Worm (Caenorhabditis elegans) whole organism, late embryonic: Measurements from ENCODE around the gene F40G9.17.

Experiments used
- F13H6.1 ChIP-seq: sonication (generic microtip); optimal IDR thresholded peaks from 2 replicates; lab custom pipeline; 2016; ENCODE audit warnings: missing genetic modification characterization, missing compliant biosample characterization
- T23F11.4 ChIP-seq: fragments of 200-800 bp; sonication (Bioruptor generic); optimal IDR thresholded peaks from 2 replicates; lab custom pipeline; 2018; ENCODE audit warnings: mild to moderate bottlenecking, missing genetic modification characterization, missing compliant biosample characterization
- ama-1 ChIP-seq: fragments of 150-350 bp; optimal IDR thresholded peaks from 2 replicates; lab custom pipeline; 2014
- ceh-14 ChIP-seq: sonication (generic microtip); optimal IDR thresholded peaks from 2 replicates; lab custom pipeline; 2016; ENCODE audit warnings: missing genotype, missing genetic modification characterization, missing compliant biosample characterization
- ceh-19 ChIP-seq: fragments of 200-800 bp; sonication (Bioruptor generic); optimal IDR thresholded peaks from 2 replicates; lab custom pipeline; 2018; ENCODE audit warnings: mild to moderate bottlenecking, missing genetic modification characterization, missing compliant biosample characterization
- ceh-2 ChIP-seq: sonication (generic microtip); optimal IDR thresholded peaks from 2 replicates; lab custom pipeline; 2016; ENCODE audit warnings: missing genotype, missing genetic modification characterization, missing compliant biosample characterization
- ceh-22 ChIP-seq: sonication (generic microtip); optimal IDR thresholded peaks from 2 replicates; lab custom pipeline; 2017; ENCODE audit warnings: missing biosample characterization, missing genetic modification characterization
- ceh-31 ChIP-seq: sonication (generic microtip); optimal IDR thresholded peaks from 2 replicates; lab custom pipeline; 2016; ENCODE audit warnings: missing genetic modification characterization, missing compliant biosample characterization
- ceh-48 ChIP-seq: sonication (generic microtip); optimal IDR thresholded peaks from 2 replicates; lab custom pipeline; 2016; ENCODE audit warnings: missing genetic modification characterization, inconsistent platforms, missing compliant biosample characterization
- dmd-4 ChIP-seq: sonication (generic microtip); optimal IDR thresholded peaks from 2 replicates; lab custom pipeline; 2016; ENCODE audit warnings: borderline replicate concordance, missing genetic modification characterization, missing compliant biosample characterization
- dve-1 ChIP-seq: sonication (generic microtip); optimal IDR thresholded peaks from 2 replicates; lab custom pipeline; 2017; ENCODE audit warnings: antibody characterized with exemption, mild to moderate bottlenecking, missing genetic modification characterization, missing compliant biosample characterization
- elt-2 ChIP-seq: sonication (generic microtip); optimal IDR thresholded peaks from 2 replicates; lab custom pipeline; 2016; ENCODE audit warnings: missing genetic modification reagents, missing genetic modification characterization, missing compliant biosample characterization
- ets-4 ChIP-seq: sonication (generic microtip); optimal IDR thresholded peaks from 2 replicates; lab custom pipeline; 2016; ENCODE audit warnings: missing genetic modification characterization, missing compliant biosample characterization
- eyg-1 ChIP-seq: sonication (generic microtip); optimal IDR thresholded peaks from 2 replicates; lab custom pipeline; 2016; ENCODE audit warnings: missing genotype, missing genetic modification characterization, missing compliant biosample characterization
- fkh-10 ChIP-seq: fragments of 150-350 bp; optimal IDR thresholded peaks from 2 replicates; lab custom pipeline; 2014; ENCODE audit warnings: missing biosample characterization, missing genetic modification reagents, missing genetic modification characterization
- fkh-6 ChIP-seq: sonication (generic microtip); optimal IDR thresholded peaks from 2 replicates; lab custom pipeline; 2016; ENCODE audit warnings: missing genetic modification characterization, missing compliant biosample characterization
- gmeb-2 ChIP-seq: sonication (generic microtip); optimal IDR thresholded peaks from 2 replicates; lab custom pipeline; 2016; ENCODE audit warnings: missing genetic modification characterization, inconsistent platforms, missing compliant biosample characterization
- hlh-8 ChIP-seq: sonication (generic microtip); optimal IDR thresholded peaks from 2 replicates; lab custom pipeline; 2016; ENCODE audit warnings: missing genotype, missing genetic modification characterization, missing compliant biosample characterization
- lim-6 ChIP-seq: sonication (generic microtip); optimal IDR thresholded peaks from 2 replicates; lab custom pipeline; 2016; ENCODE audit warnings: missing genetic modification characterization, missing compliant biosample characterization
- madf-2 ChIP-seq: sonication (generic microtip); optimal IDR thresholded peaks from 2 replicates; lab custom pipeline; 2017; ENCODE audit warnings: missing genetic modification characterization, missing compliant biosample characterization
- mec-3 ChIP-seq: sonication (generic microtip); optimal IDR thresholded peaks from 2 replicates; lab custom pipeline; 2016; ENCODE audit warnings: borderline replicate concordance, missing genetic modification characterization, missing compliant biosample characterization
- npax-4 ChIP-seq: sonication (generic microtip); optimal IDR thresholded peaks from 2 replicates; lab custom pipeline; 2016; ENCODE audit warnings: missing genetic modification characterization, missing compliant biosample characterization
- pag-3 ChIP-seq: sonication (generic microtip); optimal IDR thresholded peaks from 2 replicates; lab custom pipeline; 2016; ENCODE audit warnings: missing compliant biosample characterization, missing genetic modification characterization, borderline replicate concordance
- pha-2 ChIP-seq: sonication (generic microtip); optimal IDR thresholded peaks from 2 replicates; lab custom pipeline; 2017; ENCODE audit warnings: mild to moderate bottlenecking, missing genetic modification characterization, missing compliant biosample characterization
- pqm-1 ChIP-seq: sonication (generic microtip); optimal IDR thresholded peaks from 2 replicates; lab custom pipeline; 2016; ENCODE audit warnings: missing genetic modification characterization, missing compliant biosample characterization
- rnt-1 ChIP-seq: sonication (generic microtip); optimal IDR thresholded peaks from 2 replicates; lab custom pipeline; 2016; ENCODE audit warnings: missing genetic modification characterization, missing compliant biosample characterization
- sdc-2 ChIP-seq: sonication (generic microtip); optimal IDR thresholded peaks from 2 replicates; lab custom pipeline; 2016; ENCODE audit warnings: missing genotype, missing genetic modification characterization, missing compliant biosample characterization
- sox-4 ChIP-seq: sonication (generic microtip); optimal IDR thresholded peaks from 2 replicates; lab custom pipeline; 2017; ENCODE audit warnings: mild to moderate bottlenecking, missing genetic modification characterization, inconsistent platforms, missing compliant biosample characterization
- syd-9 ChIP-seq: sonication (generic microtip); optimal IDR thresholded peaks from 2 replicates; lab custom pipeline; 2016; ENCODE audit warnings: mild to moderate bottlenecking, missing genetic modification characterization, moderate library complexity, missing compliant biosample characterization
- unc-42 ChIP-seq: sonication (generic microtip); optimal IDR thresholded peaks from 2 replicates; lab custom pipeline; 2016; ENCODE audit warnings: missing genotype, missing genetic modification characterization, missing compliant biosample characterization
- unc-55 ChIP-seq: sonication (generic microtip); optimal IDR thresholded peaks from 2 replicates; lab custom pipeline; 2017; ENCODE audit warnings: missing biosample characterization, missing genetic modification reagents, missing genetic modification characterization

F40G9.17 gene

ce11 chrIII:191803-192202 lies 2.5 kb upstream of the F40G9.17 start, which contains the start of gene sec-20:
Gene sec-20 (plus strand): TSS chrIII:192103.
- TF ChIP-seq F13H6.1 (no peak), dmd-4 (tag; lab: Kevin White, UChicago) (no peak), hlh-8 (tag; lab: Kevin White, UChicago) (no peak), fkh-6 (tag; lab: Kevin White, UChicago) (no peak), elt-2 (no peak), ceh-22 (tag; lab: Kevin White, UChicago) (no peak), syd-9 (tag; lab: Kevin White, UChicago) (no peak)

- TF ChIP-seq pqm-1 (tag; lab: Kevin White, UChicago) (no peak), ceh-48 (tag; lab: Kevin White, UChicago) (peak; percentile 69), rnt-1 (no peak), gmeb-2 (tag; lab: Kevin White, UChicago) (no peak)
These were observed 9.7 kb downstream of the F40G9.17 start for ce11 chrIII:203953-204352.

ce11 chrIII:207023-207422 lies 12.8 kb downstream of the F40G9.17 start, which contains the start of gene W10C4.1:
Gene W10C4.1 (minus strand): TSS chrIII:207123.
- no peak for TF ChIP-seq madf-2 (tag; lab: Kevin White, UChicago)
- TF ChIP-seq ceh-2, result no peak
- TF ChIP-seq ceh-19 (GFP tag; lab: Kevin White, UChicago), result no peak
- no peak for TF ChIP-seq T23F11.4 (GFP tag; lab: Kevin White, UChicago)
- no peak for TF ChIP-seq F13H6.1
- TF ChIP-seq ets-4, result no peak
- no peak for TF ChIP-seq pha-2
- TF ChIP-seq pag-3 (tag; lab: Kevin White, UChicago), result no peak
- no peak for TF ChIP-seq sox-4
- TF ChIP-seq, all 69 proteins: peak for 0

- TF ChIP-seq unc-42 (tag; lab: Kevin White, UChicago), result peak; percentile 95
- TF ChIP-seq sdc-2 (tag; lab: Kevin White, UChicago), result no peak
- TF ChIP-seq ceh-31 (tag; lab: Kevin White, UChicago), result peak; percentile 31
- peak; percentile 59 for TF ChIP-seq unc-55 (GFP tag; lab: Kevin White, UChicago)
- peak; percentile 72 for TF ChIP-seq fkh-10 (GFP tag; lab: Kevin White, UChicago)
These were observed 14.8 kb downstream of the F40G9.17 start for ce11 chrIII:208793-209694.

ce11 chrIII:209695-210091 lies 15.4 kb downstream of the F40G9.17 start, which contains the start of gene klp-20:
Gene klp-20 (plus strand): TSS chrIII:209992.
- TF ChIP-seq npax-4 (tag; lab: Kevin White, UChicago), result no peak
- TF ChIP-seq ama-1 (lab: Kevin White, UChicago), result no peak
- no peak for TF ChIP-seq dve-1 (tag; lab: Kevin White, UChicago)
- TF ChIP-seq ceh-14 (tag; lab: Kevin White, UChicago), result no peak
- TF ChIP-seq gmeb-2 (tag; lab: Kevin White, UChicago), result no peak
- TF ChIP-seq unc-42 (tag; lab: Kevin White, UChicago), result no peak
- TF ChIP-seq ets-4, result no peak
- no peak for TF ChIP-seq lim-6
- TF ChIP-seq eyg-1 (tag; lab: Kevin White, UChicago), result no peak
- TF ChIP-seq mec-3, result no peak
- no peak for TF ChIP-seq T23F11.4 (GFP tag; lab: Kevin White, UChicago)

ce11 chrIII:211387-211786 lies 17.1 kb downstream of the F40G9.17 start:
- TF ChIP-seq unc-42 (tag; lab: Kevin White, UChicago), result peak; percentile 65
- TF ChIP-seq syd-9 (tag; lab: Kevin White, UChicago), result no peak
- TF ChIP-seq, all 69 proteins: peak for 1
